Fruit fly (Drosophila melanogaster) whole organism, wandering third instar larva: ENCODE measurements around the gene CG42870.

Experiments
- Hnf4 ChIP-seq: fragments of 200-800 bp; sonication (Bioruptor generic); optimal IDR thresholded peaks from 2 replicates; lab custom pipeline; 2016; ENCODE audit warnings: missing biosample characterization, mild to moderate bottlenecking, missing genetic modification characterization
- Hr78 ChIP-seq: fragments of >200 bp; optimal IDR thresholded peaks from 2 replicates; lab custom pipeline; 2017; ENCODE audit warnings: missing biosample characterization, missing genetic modification characterization
- N ChIP-seq: fragments of >200 bp; optimal IDR thresholded peaks from 2 replicates; lab custom pipeline; 2018; ENCODE audit warnings: missing biosample characterization, missing external identifiers, missing genetic modification characterization
- OdsH ChIP-seq: fragments of 200-800 bp; sonication (Bioruptor generic); optimal IDR thresholded peaks from 2 replicates; lab custom pipeline; 2016; ENCODE audit warnings: missing biosample characterization, mild to moderate bottlenecking, missing genetic modification characterization
- Sp1 ChIP-seq: fragments of 200-800 bp; sonication (Bioruptor generic); optimal IDR thresholded peaks from 3 replicates; lab custom pipeline; 2019; ENCODE audit warnings: missing biosample characterization, mild to moderate bottlenecking, missing genetic modification characterization, moderate library complexity
- ey ChIP-seq: fragments of 200-800 bp; sonication (Bioruptor generic); optimal IDR thresholded peaks from 2 replicates; lab custom pipeline; 2016; ENCODE audit warnings: missing biosample characterization, missing genetic modification characterization
- fru ChIP-seq: fragments of 200-800 bp; sonication (Bioruptor generic); optimal IDR thresholded peaks from 3 replicates; lab custom pipeline; 2016; ENCODE audit warnings: missing biosample characterization, mild to moderate bottlenecking, missing genetic modification characterization
- h ChIP-seq: fragments of 200-800 bp; sonication (Bioruptor generic); optimal IDR thresholded peaks from 3 replicates; lab custom pipeline; 2016; ENCODE audit warnings: missing biosample characterization, mild to moderate bottlenecking, missing genetic modification characterization
- pan ChIP-seq: fragments of >200 bp; optimal IDR thresholded peaks from 2 replicates; lab custom pipeline; 2017
- sage ChIP-seq: fragments of 200-800 bp; sonication (Bioruptor generic); optimal IDR thresholded peaks from 2 replicates; lab custom pipeline; 2016; ENCODE audit warnings: missing biosample characterization, mild to moderate bottlenecking, missing genetic modification characterization

DNA sequence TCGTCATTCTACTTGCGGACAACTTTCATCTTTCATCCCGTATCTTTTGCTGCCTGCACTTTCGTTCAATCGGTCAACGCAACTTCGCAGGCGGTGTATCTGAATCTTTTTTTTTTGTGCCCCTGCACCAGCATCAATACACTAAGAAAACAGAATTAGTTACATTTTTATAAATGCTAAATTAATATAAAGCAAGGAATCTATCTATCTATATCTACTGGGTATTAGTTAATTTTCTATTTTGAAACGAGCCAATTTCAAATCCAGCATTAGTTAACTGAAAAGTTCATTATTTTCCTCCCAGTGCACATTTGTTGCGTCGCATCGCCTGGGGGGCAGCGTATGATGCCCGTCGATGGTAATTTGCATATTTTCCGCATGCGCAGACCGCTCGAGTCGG, 4.3 kb downstream of the CG42870 start:
- TF ChIP-seq OdsH (GFP tag; lab: Kevin White, UChicago): peak; percentile 2
- TF ChIP-seq ey (GFP tag; lab: Kevin White, UChicago): peak; percentile 40
- TF ChIP-seq pan: no peak
- no peak for TF ChIP-seq Hr78
- peak; percentile 7 for TF ChIP-seq Hnf4 (GFP tag; lab: Kevin White, UChicago)
- peak; percentile 22 for TF ChIP-seq Sp1 (GFP tag; lab: Kevin White, UChicago)
- no peak for TF ChIP-seq N (GFP tag; lab: Kevin White, UChicago)
- peak; percentile 48 for TF ChIP-seq h (GFP tag; lab: Kevin White, UChicago)
- TF ChIP-seq fru (GFP tag; lab: Kevin White, UChicago): no peak
- no peak for TF ChIP-seq sage (GFP tag; lab: Kevin White, UChicago)
